Worm (Caenorhabditis elegans): ENCODE measurements around the gene mkk-4.

- TF ChIP-seq tbx-11 (GFP tag; IDR thresholded peaks at IDR 0.05) (no peak), hnd-1 (tag; optimal IDR thresholded peaks at IDR 0.05) (no peak), B0310.2 (tag; optimal IDR thresholded peaks at IDR 0.05) (no peak), ama-1 (optimal IDR thresholded peaks at IDR 0.05) (no peak), scrt-1 (GFP tag; IDR thresholded peaks at IDR 0.05) (no peak), ceh-36 (tag; optimal IDR thresholded peaks at IDR 0.05) (no peak), hmg-4 (GFP tag; optimal IDR thresholded peaks at IDR 0.05) (no peak), sea-1 (GFP tag; conservative IDR thresholded peaks at IDR 0.05) (no peak), ets-7 (tag; optimal IDR thresholded peaks at IDR 0.05) (no peak), ceh-13 (GFP tag; optimal IDR thresholded peaks at IDR 0.05) (no peak), hmbx-1 (tag; optimal IDR thresholded peaks at IDR 0.05) (no peak), tbx-37 (GFP tag; conservative IDR thresholded peaks at IDR 0.05) (no peak), flt-1 (GFP tag; IDR thresholded peaks at IDR 0.05) (no peak), pes-1 (GFP tag; IDR thresholded peaks at IDR 0.05) (no peak)
Measured at ce11 chrX:10077297-10077696, 49.6 kb downstream of the mkk-4 start, which contains the start of gene col-176.

Data from whole organism, early embryonic.